Worm (Caenorhabditis elegans) whole organism, late embryonic: ENCODE results near the gene ZK1127.5.
"Not testable (repeated sequence)": the region's sequence is repeated elsewhere in the genome, so short reads cannot be mapped to it uniquely, and the experiment has no call there.

Experiments
- C08G9.2 ChIP-seq: sonication (generic microtip); optimal IDR thresholded peaks from 2 replicates; lab custom pipeline; 2016; ENCODE audit warnings: mild to moderate bottlenecking, missing genetic modification characterization, moderate library complexity, missing compliant biosample characterization
- ceh-31 ChIP-seq: sonication (generic microtip); optimal IDR thresholded peaks from 2 replicates; lab custom pipeline; 2016; ENCODE audit warnings: missing genetic modification characterization, missing compliant biosample characterization
- dmd-4 ChIP-seq: sonication (generic microtip); optimal IDR thresholded peaks from 2 replicates; lab custom pipeline; 2016; ENCODE audit warnings: borderline replicate concordance, missing genetic modification characterization, missing compliant biosample characterization
- gmeb-2 ChIP-seq: sonication (generic microtip); optimal IDR thresholded peaks from 2 replicates; lab custom pipeline; 2016; ENCODE audit warnings: missing genetic modification characterization, inconsistent platforms, missing compliant biosample characterization
- nhr-11 ChIP-seq: fragments of 150-350 bp; optimal IDR thresholded peaks from 2 replicates; lab custom pipeline; 2014; ENCODE audit warnings: missing biosample characterization, missing genetic modification characterization
- pha-4 ChIP-seq: fragments of 150-350 bp; optimal IDR thresholded peaks from 2 replicates; lab custom pipeline; 2018; ENCODE audit warnings: missing biosample characterization, missing genetic modification reagents, missing genetic modification characterization
- pros-1 ChIP-seq: fragments of 150-350 bp; optimal IDR thresholded peaks from 2 replicates; lab custom pipeline; 2014; ENCODE audit warnings: missing biosample characterization, missing genetic modification reagents, missing genetic modification characterization
- zip-5 ChIP-seq: sonication (generic microtip); optimal IDR thresholded peaks from 2 replicates; lab custom pipeline; 2016; ENCODE audit warnings: missing genetic modification characterization, missing compliant biosample characterization

DNA sequence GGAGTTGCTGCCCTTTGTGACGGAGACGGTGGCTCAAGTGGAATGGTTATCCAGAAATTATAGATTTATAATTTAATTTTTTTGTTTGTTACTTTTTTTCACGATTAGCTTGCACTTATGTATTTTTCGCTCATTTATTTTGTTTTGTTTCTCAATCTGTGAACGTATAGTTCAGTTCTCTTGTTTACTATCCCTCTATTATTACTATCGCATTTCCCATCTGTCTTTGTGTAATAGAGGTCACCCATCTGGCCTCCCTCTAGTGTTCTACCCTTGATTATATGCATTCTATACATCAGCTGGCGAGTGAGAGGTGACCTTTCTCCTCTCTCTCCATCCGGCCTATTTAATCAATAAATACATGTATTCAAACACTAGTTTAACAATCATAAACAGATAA lies 33.5 kb downstream of the ZK1127.5 start, which contains the start of the genes T02G5.14 and T02G5.15:
- not testable (repeated sequence) for TF ChIP-seq zip-5 (tag; lab: Kevin White, UChicago); C08G9.2; pros-1 (tag; lab: Kevin White, UChicago); dmd-4; pha-4 (tag; lab: Kevin White, UChicago); nhr-11; gmeb-2 (tag; lab: Kevin White, UChicago); ceh-31 (tag; lab: Kevin White, UChicago)
